Fruit fly (Drosophila melanogaster) whole organism, wandering third instar larva: ENCODE data around the gene Drsl4.

Source experiments
- Abd-B ChIP-seq: fragments of >200 bp; optimal IDR thresholded peaks from 2 replicates; lab custom pipeline; 2017; ENCODE audit warnings: missing biosample characterization, missing genetic modification characterization
- Hr78 ChIP-seq: fragments of >200 bp; optimal IDR thresholded peaks from 2 replicates; lab custom pipeline; 2017; ENCODE audit warnings: missing biosample characterization, missing genetic modification characterization
- Hr83 ChIP-seq: fragments of 200-300 bp; sonication (Bioruptor generic); optimal IDR thresholded peaks from 2 replicates; lab custom pipeline; 2016; ENCODE audit warnings: missing biosample characterization, mild to moderate bottlenecking, missing genetic modification characterization, moderate library complexity; ENCODE audit not compliant: poor library complexity, severe bottlenecking
- Myc ChIP-seq: fragments of >200 bp; optimal IDR thresholded peaks from 2 replicates; lab custom pipeline; 2017
- Rel ChIP-seq, 2 experiments: fragments of 200-800 bp; sonication (Bioruptor generic) in 1 of 2; optimal IDR thresholded peaks; 2 replicates in 1 of 2; 3 replicates in 1 of 2; lab custom pipeline; 2016 to 2019; ENCODE audit warnings: mild to moderate bottlenecking in 2 of 2, missing biosample characterization in 2 of 2, missing genetic modification characterization in 2 of 2, moderate library complexity in 1 of 2
- Vsx2 ChIP-seq: fragments of 200-300, 225-300 bp; sonication (Bioruptor generic); optimal IDR thresholded peaks from 2 replicates; lab custom pipeline; 2018; ENCODE audit warnings: missing biosample characterization, missing genetic modification characterization; ENCODE audit not compliant: partially characterized antibody
- usp ChIP-seq: fragments of >200 bp; optimal IDR thresholded peaks from 2 replicates; lab custom pipeline; 2017; ENCODE audit warnings: missing biosample characterization, missing genetic modification characterization

DNA sequence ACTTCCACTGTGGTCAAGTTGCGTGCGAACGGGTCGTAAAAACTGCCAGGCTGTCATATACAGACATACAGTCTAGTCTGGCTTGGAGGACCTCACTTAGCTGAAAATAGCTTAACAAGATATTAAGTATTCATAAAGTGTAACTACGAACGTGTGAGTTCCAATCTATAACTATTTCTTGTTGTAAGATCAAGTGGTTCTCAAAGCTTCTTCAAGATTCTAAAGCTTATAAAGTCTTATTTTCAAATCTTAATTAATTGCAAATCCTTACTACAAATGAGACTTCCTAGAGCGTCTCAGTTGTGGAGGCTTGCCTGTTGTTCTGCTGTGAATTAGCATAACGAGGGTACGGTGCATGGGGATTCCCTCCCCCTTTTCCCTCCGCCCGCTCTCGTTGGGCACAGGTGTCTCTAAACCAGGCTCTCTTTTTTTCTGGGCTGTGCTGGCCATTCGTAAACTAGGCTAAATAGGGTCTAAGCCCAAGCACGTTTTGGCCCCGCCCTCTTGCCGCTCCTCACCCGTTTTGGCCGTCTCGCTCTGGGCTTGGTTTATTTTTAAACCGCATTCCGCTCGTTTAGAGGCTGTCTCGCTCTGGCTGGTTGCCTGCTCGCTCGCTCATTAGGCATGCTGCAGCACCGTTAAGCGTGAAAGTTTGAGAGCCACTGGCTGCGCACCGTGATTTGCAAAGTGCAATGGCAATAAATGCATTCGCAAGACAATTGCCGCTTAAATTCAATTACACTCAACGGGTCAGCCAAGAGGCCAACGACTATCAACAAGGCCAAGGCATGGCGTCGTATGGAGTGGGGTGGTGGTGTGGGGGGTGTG is 22.8 kb downstream of the Drsl4 start:
- TF ChIP-seq Abd-B (GFP tag; lab: Kevin White, UChicago) = no peak
- TF ChIP-seq Hr78 = no peak
- no peak for TF ChIP-seq Hr83 (GFP tag; lab: Kevin White, UChicago)
- TF ChIP-seq Myc (lab: Kevin White, UChicago) = no peak
- TF ChIP-seq Rel (GFP tag; optimal IDR thresholded peaks at IDR 0.05; lab: Kevin White, UChicago) = no peak
- no peak for TF ChIP-seq Rel (tag; optimal IDR thresholded peaks at IDR 0.05; lab: Kevin White, UChicago)
- no peak for TF ChIP-seq Vsx2 (GFP tag; lab: Kevin White, UChicago)
- TF ChIP-seq usp (GFP tag; lab: Kevin White, UChicago) = no peak
